Worm (Caenorhabditis elegans): ENCODE data around the gene algn-9.

Gene algn-9

DNA sequence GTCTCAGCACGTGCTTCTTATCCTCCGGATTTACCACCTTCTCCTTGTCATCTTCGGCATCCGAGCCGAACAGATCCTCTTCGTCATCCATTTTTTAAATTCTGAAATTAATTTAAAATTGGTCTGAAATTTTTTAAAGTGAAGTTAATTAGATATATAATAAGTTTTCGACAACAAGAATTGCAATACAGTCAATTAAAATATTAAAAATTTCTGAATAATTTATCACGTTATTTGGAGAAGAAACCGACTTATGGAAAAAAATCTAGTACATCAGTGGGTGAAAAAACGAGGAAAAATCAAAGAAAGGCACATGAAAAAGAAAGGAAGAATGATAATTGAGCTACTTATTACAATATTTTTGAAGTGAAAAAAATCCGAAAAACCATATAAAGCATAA, 21.4 kb downstream of the algn-9 start, which contains the start of gene taf-13:
Gene taf-13 (minus strand): TSS at position 101 of the 400 bp plus-strand sequence.
- TF ChIP-seq lin-39 (tag; optimal IDR thresholded peaks at IDR 0.05), result no peak
- TF ChIP-seq lin-14 (GFP tag; optimal IDR thresholded peaks at IDR 0.05), result no peak
- TF ChIP-seq hlh-4 (tag; optimal IDR thresholded peaks at IDR 0.05), result no peak
- no peak for TF ChIP-seq ztf-4 (tag; optimal IDR thresholded peaks at IDR 0.05)
- no peak for TF ChIP-seq snu-23 (GFP tag; optimal IDR thresholded peaks at IDR 0.05)
- TF ChIP-seq alr-1 (tag; optimal IDR thresholded peaks at IDR 0.05; ENCODE audit: borderline replicate concordance), result no peak
- no peak for TF ChIP-seq blmp-1 (tag; optimal IDR thresholded peaks at IDR 0.05)
- TF ChIP-seq C34B4.2 (tag; optimal IDR thresholded peaks at IDR 0.05), result no peak
- no peak for TF ChIP-seq nhr-76 (tag; optimal IDR thresholded peaks at IDR 0.05)
- TF ChIP-seq rnt-1 (tag; optimal IDR thresholded peaks at IDR 0.05), result no peak

- TF ChIP-seq fkh-4 (tag; optimal IDR thresholded peaks at IDR 0.05; ENCODE audit: borderline replicate concordance), result no peak
- TF ChIP-seq swsn-7 (tag; optimal IDR thresholded peaks at IDR 0.05), result no peak
- no peak for TF ChIP-seq dsc-1 (tag; optimal IDR thresholded peaks at IDR 0.05)
- no peak for TF ChIP-seq ets-5 (GFP tag; IDR thresholded peaks at IDR 0.05)
- TF ChIP-seq hpl-2 (GFP tag; optimal IDR thresholded peaks at IDR 0.05), result no peak
- TF ChIP-seq nhr-85 (tag), result no peak
- no peak for TF ChIP-seq ztf-4 (tag; optimal IDR thresholded peaks at IDR 0.05)
- TF ChIP-seq unc-62 (GFP tag; optimal IDR thresholded peaks at IDR 0.05), result no peak
- TF ChIP-seq pqm-1 (tag; optimal IDR thresholded peaks at IDR 0.05), result no peak
- TF ChIP-seq elt-2 (tag; optimal IDR thresholded peaks at IDR 0.05), result no peak
- TF ChIP-seq nhr-71 (tag; optimal IDR thresholded peaks at IDR 0.05), result peak; percentile 52
- TF ChIP-seq mdl-1 (tag; optimal IDR thresholded peaks at IDR 0.05), result no peak
- TF ChIP-seq hlh-4 (tag; optimal IDR thresholded peaks at IDR 0.05), result no peak
- TF ChIP-seq blmp-1 (tag; optimal IDR thresholded peaks at IDR 0.05), result peak; percentile 98
- peak; percentile 30 for TF ChIP-seq nhr-47 (tag; optimal IDR thresholded peaks at IDR 0.05)
- TF ChIP-seq mab-9 (GFP tag; IDR thresholded peaks at IDR 0.05), result no peak
- no peak for TF ChIP-seq alr-1 (tag; optimal IDR thresholded peaks at IDR 0.05; ENCODE audit: borderline replicate concordance)
- no peak for TF ChIP-seq unc-130 (tag; optimal IDR thresholded peaks at IDR 0.05)
- TF ChIP-seq pax-3 (tag; optimal IDR thresholded peaks at IDR 0.05), result no peak
- no peak for TF ChIP-seq lin-39 (tag; optimal IDR thresholded peaks at IDR 0.05)
- peak; percentile 46 to 51 for TF ChIP-seq lin-35 (GFP tag; optimal IDR thresholded peaks at IDR 0.05)
- no peak for TF ChIP-seq nhr-20 (tag; optimal IDR thresholded peaks at IDR 0.05)
- TF ChIP-seq C16A3.4 (tag; optimal IDR thresholded peaks at IDR 0.05), result peak; percentile 50
- peak; percentile 64 for TF ChIP-seq lin-15B (tag; optimal IDR thresholded peaks at IDR 0.05)
- no peak for TF ChIP-seq C04F5.9 (tag; optimal IDR thresholded peaks at IDR 0.05)
- peak; percentile 23 for TF ChIP-seq xbp-1 (tag; optimal IDR thresholded peaks at IDR 0.05)
- no peak for TF ChIP-seq fos-1 (tag; optimal IDR thresholded peaks at IDR 0.05)
- TF ChIP-seq egl-13 (tag; optimal IDR thresholded peaks at IDR 0.05), result no peak
- no peak for TF ChIP-seq mef-2 (tag; optimal IDR thresholded peaks at IDR 0.05)
- no peak for TF ChIP-seq ceh-88 (GFP tag; IDR thresholded peaks at IDR 0.05)
- TF ChIP-seq jun-1 (tag; optimal IDR thresholded peaks at IDR 0.05), result no peak
- TF ChIP-seq hlh-17 (GFP tag; optimal IDR thresholded peaks at IDR 0.05; ENCODE audit: borderline replicate concordance), result no peak
- TF ChIP-seq efl-1 (optimal IDR thresholded peaks at IDR 0.05), result peak; percentile 43 to 52
- TF ChIP-seq efl-1 (GFP tag; optimal IDR thresholded peaks at IDR 0.05 in 1 of 2), result peak in 1 of 2 experiments; percentile 45
- TF ChIP-seq fkh-8 (tag; optimal IDR thresholded peaks at IDR 0.05), result peak; percentile 28
- no peak for TF ChIP-seq nhr-11 (tag; optimal IDR thresholded peaks at IDR 0.05)
- TF ChIP-seq lin-14 (GFP tag; optimal IDR thresholded peaks at IDR 0.05), result peak; percentile 63
- TF ChIP-seq tbx-2 (tag; optimal IDR thresholded peaks at IDR 0.05), result no peak
- no peak for TF ChIP-seq unc-30 (tag; optimal IDR thresholded peaks at IDR 0.05)
- TF ChIP-seq nhr-19 (GFP tag; conservative IDR thresholded peaks at IDR 0.05), result 0 out of 2 replicates have a peak, but pooled peaks have one; percentile 22
- no peak for TF ChIP-seq zag-1 (tag; optimal IDR thresholded peaks at IDR 0.05)
- TF ChIP-seq ceh-82 (tag; optimal IDR thresholded peaks at IDR 0.05), result peak in 2 of 3 experiments; percentile 15 to 54
- no peak for TF ChIP-seq nhr-237 (tag; optimal IDR thresholded peaks at IDR 0.05)
- TF ChIP-seq fkh-10 (GFP tag; optimal IDR thresholded peaks at IDR 0.05), result peak; percentile 3
- TF ChIP-seq nhr-76 (tag; optimal IDR thresholded peaks at IDR 0.05), result no peak
- no peak for TF ChIP-seq nhr-84 (tag; optimal IDR thresholded peaks at IDR 0.05)
Measured at ce11 chrII:10607238-10607961, 23.3 kb downstream of the algn-9 start, which contains the start of gene ccm-3. Gene ccm-3, minus strand, starts transcription at chrII:10607275.

Measured in whole organism, L1 larva.